Worm (Caenorhabditis elegans): ENCODE data around the gene tsp-13.

tsp-13 gene

ce11 chrV:19175714-19176113, 21.8 kb downstream of the tsp-13 start:
- TF ChIP-seq ama-1 (optimal IDR thresholded peaks at IDR 0.05) (no peak), fkh-10 (GFP tag; optimal IDR thresholded peaks at IDR 0.05) (no peak), ceh-34 (tag; optimal IDR thresholded peaks at IDR 0.05) (no peak), eyg-1 (tag; optimal IDR thresholded peaks at IDR 0.05) (no peak), che-1 (tag; optimal IDR thresholded peaks at IDR 0.05) (no peak), K02D7.2 (tag; optimal IDR thresholded peaks at IDR 0.05) (no peak), mec-3 (tag; optimal IDR thresholded peaks at IDR 0.05; ENCODE audit: borderline replicate concordance) (no peak), pha-4 (tag; optimal IDR thresholded peaks at IDR 0.05) (no peak), ceh-45 (GFP tag; IDR thresholded peaks at IDR 0.05) (no peak), zip-5 (tag; optimal IDR thresholded peaks at IDR 0.05) (no peak), ceh-22 (tag; optimal IDR thresholded peaks at IDR 0.05) (no peak), nhr-232 (tag; optimal IDR thresholded peaks at IDR 0.05) (no peak), lin-11 (tag; optimal IDR thresholded peaks at IDR 0.05) (no peak), elt-2 (tag; optimal IDR thresholded peaks at IDR 0.05) (no peak), lim-6 (tag; optimal IDR thresholded peaks at IDR 0.05) (no peak), ceh-6 (GFP tag; optimal IDR thresholded peaks at IDR 0.05) (no peak)

- peak; percentile 74 for TF ChIP-seq unc-42 (tag; optimal IDR thresholded peaks at IDR 0.05)
- TF ChIP-seq ceh-24 (tag; optimal IDR thresholded peaks at IDR 0.05): no peak
- TF ChIP-seq eyg-1 (tag; optimal IDR thresholded peaks at IDR 0.05): no peak
Observed at ce11 chrV:19177070-19177469, 23.2 kb downstream of the tsp-13 start.

- no peak for TF ChIP-seq fkh-10 (GFP tag; optimal IDR thresholded peaks at IDR 0.05)
- no peak for TF ChIP-seq C38D4.7 (GFP tag; optimal IDR thresholded peaks at IDR 0.05)
- no peak for TF ChIP-seq dmd-4 (tag; optimal IDR thresholded peaks at IDR 0.05; ENCODE audit: borderline replicate concordance)
- no peak for TF ChIP-seq pha-4 (tag; optimal IDR thresholded peaks at IDR 0.05)
- TF ChIP-seq K02D7.2 (tag; optimal IDR thresholded peaks at IDR 0.05): no peak
- no peak for TF ChIP-seq ceh-14 (tag; optimal IDR thresholded peaks at IDR 0.05)
- no peak for TF ChIP-seq madf-2 (tag; optimal IDR thresholded peaks at IDR 0.05)
- TF ChIP-seq hlh-6 (tag; optimal IDR thresholded peaks at IDR 0.05): no peak
- TF ChIP-seq nfya-1 (tag; optimal IDR thresholded peaks at IDR 0.05): no peak
- no peak for TF ChIP-seq tbx-2 (tag; optimal IDR thresholded peaks at IDR 0.05)
- TF ChIP-seq ceh-45 (GFP tag; IDR thresholded peaks at IDR 0.05): no peak
- TF ChIP-seq hlh-13 (GFP tag; optimal IDR thresholded peaks at IDR 0.05): no peak
- TF ChIP-seq ttx-3 (tag; optimal IDR thresholded peaks at IDR 0.05): no peak
- no peak for TF ChIP-seq hlh-30 (tag; optimal IDR thresholded peaks at IDR 0.05; ENCODE audit: insufficient read depth)
- no peak for TF ChIP-seq fax-1 (tag; optimal IDR thresholded peaks at IDR 0.05)
Observed at ce11 chrV:19177804-19178203, 23.9 kb downstream of the tsp-13 start.

DNA sequence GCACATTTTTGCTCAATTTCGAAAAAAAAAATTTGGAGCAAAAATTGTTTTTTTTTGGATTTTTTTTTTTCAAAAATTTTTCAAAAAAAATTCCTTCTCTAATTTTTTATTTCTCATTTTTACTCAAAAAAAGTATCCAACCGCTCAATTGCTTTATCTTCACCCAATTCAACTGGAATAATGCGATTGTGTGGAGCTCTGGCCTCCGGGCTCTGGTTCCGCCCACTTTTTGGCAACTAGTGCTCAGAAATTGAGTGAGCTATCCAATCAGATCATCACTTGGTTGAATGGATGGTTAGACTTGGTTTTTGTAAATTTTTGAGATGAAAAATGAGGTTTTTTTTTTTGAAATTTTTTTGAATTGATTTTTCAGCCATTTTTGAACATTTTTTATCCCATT, 25.0 kb downstream of the tsp-13 start:
- TF ChIP-seq T23F11.4 (GFP tag; optimal IDR thresholded peaks at IDR 0.05): no peak
- TF ChIP-seq unc-42 (tag; optimal IDR thresholded peaks at IDR 0.05): peak; percentile 57

ce11 chrV:19181684-19182083, 27.8 kb downstream of the tsp-13 start:
- no peak for TF ChIP-seq Y22D7AL.16 (tag; optimal IDR thresholded peaks at IDR 0.05)
- TF ChIP-seq unc-55 (GFP tag; optimal IDR thresholded peaks at IDR 0.05): peak; percentile 84

DNA sequence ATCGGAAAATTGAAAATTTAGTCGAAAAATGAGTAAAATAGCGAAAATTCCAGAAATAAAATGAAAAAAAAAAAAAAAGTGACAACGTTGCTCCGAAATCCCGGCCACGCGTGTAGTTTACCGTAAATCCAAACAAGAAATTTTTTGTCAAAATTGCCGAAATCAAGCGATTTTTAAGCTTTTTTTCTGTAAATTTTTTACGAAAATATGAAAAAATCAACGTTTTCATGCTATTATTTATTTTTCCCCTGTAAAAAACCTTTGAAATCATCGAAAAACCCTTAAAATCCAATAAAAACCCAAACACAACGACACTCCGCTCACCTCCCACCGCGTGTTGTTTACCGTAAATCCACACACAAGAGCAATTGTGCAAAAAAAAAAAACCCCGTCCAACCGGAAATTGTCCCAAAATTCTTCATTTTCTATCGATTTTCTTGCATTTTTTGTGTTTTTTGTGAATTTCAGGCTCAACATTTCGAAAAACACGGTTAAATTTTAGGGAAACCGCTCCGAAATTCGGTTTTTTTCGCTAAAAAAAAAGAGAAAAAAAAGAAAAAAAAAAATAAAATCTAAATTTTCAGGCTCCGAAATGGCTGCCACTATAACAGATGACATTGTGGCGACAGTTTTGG, 36.2 kb downstream of the tsp-13 start, which contains the start of the genes Y39B6A.3 and pph-5:
Y39B6A.3 (minus strand) TSS at position 51 of the 635 bp plus-strand sequence.
pph-5 (plus strand) TSS at position 585 of the 635 bp plus-strand sequence.
- peak; percentile 36 for TF ChIP-seq unc-42 (tag; optimal IDR thresholded peaks at IDR 0.05)
- TF ChIP-seq nfya-1 (tag; optimal IDR thresholded peaks at IDR 0.05): peak; percentile 3
- no peak for TF ChIP-seq ahr-1 (tag; optimal IDR thresholded peaks at IDR 0.05)
- TF ChIP-seq ceh-2 (tag; optimal IDR thresholded peaks at IDR 0.05): no peak
- no peak for TF ChIP-seq hlh-13 (GFP tag; optimal IDR thresholded peaks at IDR 0.05)

Measured in whole organism, late embryonic.